Fruit fly (Drosophila melanogaster) Kc167 (cell line): ENCODE data around the gene CG14452.

Experiments used
- Myc ChIP-seq: fragments of >200 bp; optimal IDR thresholded peaks from 2 replicates; lab custom pipeline; 2017; ENCODE audit warnings: missing external identifiers
- Sin3A ChIP-seq: fragments of >200 bp; optimal IDR thresholded peaks from 2 replicates; lab custom pipeline; 2018; ENCODE audit warnings: missing external identifiers
- h ChIP-seq: fragments of >200 bp; optimal IDR thresholded peaks from 3 replicates; lab custom pipeline; 2018; ENCODE audit warnings: missing external identifiers
- insv ChIP-seq: fragments of >200 bp; optimal IDR thresholded peaks from 3 replicates; lab custom pipeline; 2018; ENCODE audit warnings: missing external identifiers
- ttk ChIP-seq: sonication (Bioruptor generic); optimal IDR thresholded peaks from 2 replicates; lab custom pipeline; 2017; ENCODE audit warnings: missing external identifiers

DNA sequence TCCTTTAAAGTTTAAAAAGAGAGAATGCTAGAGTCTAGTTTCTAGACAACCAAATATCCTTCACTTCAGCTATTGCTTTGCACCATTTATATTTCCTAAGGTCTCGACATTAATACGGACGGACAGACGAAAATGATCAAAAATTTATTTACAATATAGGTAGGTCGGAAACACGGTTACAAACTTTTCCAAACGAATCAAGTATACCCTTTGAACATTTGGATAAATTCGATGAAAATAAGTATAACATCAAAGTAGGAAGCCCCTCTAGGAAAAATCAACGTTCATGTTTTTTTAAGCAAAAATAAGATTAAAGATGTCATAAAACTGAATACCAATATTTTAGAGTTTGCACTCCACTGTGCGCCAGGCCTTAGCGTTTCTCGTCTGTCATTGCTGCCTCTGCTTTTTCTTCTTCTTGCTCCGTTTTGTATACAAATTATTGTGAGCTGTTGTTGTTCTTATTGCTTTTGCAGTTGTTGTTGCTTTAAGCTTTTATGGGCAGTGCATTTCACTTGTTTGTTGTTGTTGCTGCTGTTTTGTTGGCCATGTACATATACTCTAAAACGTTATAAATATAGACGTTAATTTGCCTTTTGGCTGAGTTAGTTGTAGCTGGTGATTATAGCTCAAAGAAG is 47.3 kb downstream of the CG14452 start:
- no peak for TF ChIP-seq h (lab: Kevin White, UChicago)
- no peak for TF ChIP-seq Sin3A
- no peak for TF ChIP-seq insv (lab: Kevin White, UChicago)
- no peak for TF ChIP-seq Myc (lab: Kevin White, UChicago)
- no peak for TF ChIP-seq ttk (lab: Kevin White, UChicago)
